Worm (Caenorhabditis elegans): ENCODE data around the gene lam-2.

Gene lam-2

ce11 chrX:7187602-7188001 lies 36.6 kb upstream of the lam-2 start, which contains the start of gene C55B6.4 (continued):
- TF ChIP-seq fos-1 (tag; optimal IDR thresholded peaks at IDR 0.05) = no peak

DNA sequence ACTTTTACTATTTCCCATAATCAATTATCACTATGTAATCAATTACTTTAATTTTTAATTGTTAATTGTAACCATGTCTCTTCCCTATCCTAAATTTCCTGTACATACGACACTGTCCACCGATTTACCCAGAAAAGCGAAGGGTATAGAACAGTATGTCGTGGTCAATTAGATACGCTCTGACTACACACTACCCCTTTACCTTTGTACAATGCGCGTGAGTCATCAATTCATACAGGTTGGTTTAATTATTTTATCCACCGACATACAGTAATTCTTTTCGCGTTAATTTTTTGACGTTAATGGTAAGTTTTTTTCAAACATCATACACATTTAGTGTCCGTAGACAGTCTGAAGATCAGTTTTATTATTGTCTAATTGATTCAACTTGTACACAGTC lies 30.6 kb upstream of the lam-2 start:
- TF ChIP-seq unc-86 (tag; optimal IDR thresholded peaks at IDR 0.05) = no peak
- TF ChIP-seq nhr-77 (tag; optimal IDR thresholded peaks at IDR 0.05) = peak; percentile 94
- TF ChIP-seq egl-13 (tag; optimal IDR thresholded peaks at IDR 0.05) = peak; percentile 14
- TF ChIP-seq lin-13 (GFP tag; optimal IDR thresholded peaks at IDR 0.05) = peak; percentile 71
- peak; percentile 96 for TF ChIP-seq jun-1 (tag; optimal IDR thresholded peaks at IDR 0.05)
- peak; percentile 69 for TF ChIP-seq dsc-1 (tag; optimal IDR thresholded peaks at IDR 0.05)
- TF ChIP-seq nhr-47 (tag; optimal IDR thresholded peaks at IDR 0.05) = peak; percentile 94
- TF ChIP-seq ztf-11 (tag; optimal IDR thresholded peaks at IDR 0.05) = peak in 1 of 2 experiments; percentile 80
- no peak for TF ChIP-seq hlh-17 (GFP tag; optimal IDR thresholded peaks at IDR 0.05; ENCODE audit: borderline replicate concordance)
- TF ChIP-seq zip-4 (GFP tag; optimal IDR thresholded peaks at IDR 0.05) = peak; percentile 79
- no peak for TF ChIP-seq unc-30 (tag; optimal IDR thresholded peaks at IDR 0.05)
- peak; percentile 44 for TF ChIP-seq blmp-1 (tag; optimal IDR thresholded peaks at IDR 0.05)
- peak; percentile 55 for TF ChIP-seq vab-15 (tag; optimal IDR thresholded peaks at IDR 0.05)
- TF ChIP-seq efl-1 (optimal IDR thresholded peaks at IDR 0.05) = peak; percentile 66 to 70
- TF ChIP-seq efl-1 (GFP tag; optimal IDR thresholded peaks at IDR 0.05 in 1 of 2) = peak in 1 of 2 experiments; percentile 92
- peak; percentile 11 to 41 (median 36) for TF ChIP-seq dpl-1 (GFP tag; optimal IDR thresholded peaks at IDR 0.05)
- TF ChIP-seq lin-39 (tag; optimal IDR thresholded peaks at IDR 0.05) = peak; percentile 53
- peak; percentile 88 for TF ChIP-seq ztf-4 (tag; optimal IDR thresholded peaks at IDR 0.05)
- TF ChIP-seq nhr-90 (tag; optimal IDR thresholded peaks at IDR 0.05; ENCODE audit: poor library complexity) = peak; percentile 99
- peak; percentile 66 for TF ChIP-seq lir-3 (tag; optimal IDR thresholded peaks at IDR 0.05; ENCODE audit: poor library complexity)
- TF ChIP-seq grh-1 (GFP tag; IDR thresholded peaks at IDR 0.05) = peak; percentile 89
- peak; percentile 40; the same call in 1 of the 2 replicates for TF ChIP-seq isw-1 (GFP tag; IDR thresholded peaks at IDR 0.05)
- peak; percentile 91 for TF ChIP-seq nhr-71 (tag; optimal IDR thresholded peaks at IDR 0.05)
- no peak for TF ChIP-seq fkh-10 (GFP tag; optimal IDR thresholded peaks at IDR 0.05)
- TF ChIP-seq ceh-63 (GFP tag; optimal IDR thresholded peaks at IDR 0.05) = no peak
- TF ChIP-seq nhr-85 (tag) = peak; percentile 96
- peak; percentile 41 for TF ChIP-seq hlh-4 (tag; optimal IDR thresholded peaks at IDR 0.05)
- TF ChIP-seq swsn-7 (tag; optimal IDR thresholded peaks at IDR 0.05) = peak; percentile 81
- peak; percentile 95 for TF ChIP-seq nhr-20 (tag; optimal IDR thresholded peaks at IDR 0.05)
- TF ChIP-seq irx-1 (tag; optimal IDR thresholded peaks at IDR 0.05) = peak; percentile 75
- TF ChIP-seq C34B4.2 (tag; optimal IDR thresholded peaks at IDR 0.05) = no peak
- TF ChIP-seq sptf-1 (tag; optimal IDR thresholded peaks at IDR 0.05) = no peak
- no peak for TF ChIP-seq pag-3 (tag; optimal IDR thresholded peaks at IDR 0.05; ENCODE audit: borderline replicate concordance, insufficient read depth)
- TF ChIP-seq tbx-2 (tag; optimal IDR thresholded peaks at IDR 0.05) = peak; percentile 89
- peak in 1 of 2 experiments; percentile 80 for TF ChIP-seq mdl-1 (tag; optimal IDR thresholded peaks at IDR 0.05)
- TF ChIP-seq elt-3 (tag; optimal IDR thresholded peaks at IDR 0.05) = peak in 5 of 6 experiments; percentile 17 to 98 (median 85)
- peak; percentile 65 for TF ChIP-seq sup-37 (GFP tag; optimal IDR thresholded peaks at IDR 0.05)
- TF ChIP-seq fkh-4 (tag; optimal IDR thresholded peaks at IDR 0.05; ENCODE audit: borderline replicate concordance) = no peak
- TF ChIP-seq ces-1 (GFP tag; optimal IDR thresholded peaks at IDR 0.05) = no peak
- peak; percentile 54 for TF ChIP-seq C04F5.9 (tag; optimal IDR thresholded peaks at IDR 0.05)
- no peak for TF ChIP-seq lin-15B (tag; optimal IDR thresholded peaks at IDR 0.05)
- TF ChIP-seq fkh-8 (tag; optimal IDR thresholded peaks at IDR 0.05) = no peak
- peak; percentile 94 for TF ChIP-seq xbp-1 (tag; optimal IDR thresholded peaks at IDR 0.05)
- peak; percentile 97 for TF ChIP-seq C16A3.4 (tag; optimal IDR thresholded peaks at IDR 0.05)
- no peak for TF ChIP-seq nhr-76 (tag; optimal IDR thresholded peaks at IDR 0.05)
- TF ChIP-seq aha-1 (tag; optimal IDR thresholded peaks at IDR 0.05) = peak; percentile 7
- no peak for TF ChIP-seq nhr-84 (tag; optimal IDR thresholded peaks at IDR 0.05)
- TF ChIP-seq hpl-2 (GFP tag; optimal IDR thresholded peaks at IDR 0.05) = peak; percentile 96
- no peak for TF ChIP-seq alr-1 (tag; optimal IDR thresholded peaks at IDR 0.05; ENCODE audit: borderline replicate concordance)
- peak; percentile 29 for TF ChIP-seq mef-2 (tag; optimal IDR thresholded peaks at IDR 0.05)

Measured in whole organism, L1 larva.